Worm (Caenorhabditis elegans): ENCODE measurements around the gene R13D11.1.

The R13D11.1 gene

DNA sequence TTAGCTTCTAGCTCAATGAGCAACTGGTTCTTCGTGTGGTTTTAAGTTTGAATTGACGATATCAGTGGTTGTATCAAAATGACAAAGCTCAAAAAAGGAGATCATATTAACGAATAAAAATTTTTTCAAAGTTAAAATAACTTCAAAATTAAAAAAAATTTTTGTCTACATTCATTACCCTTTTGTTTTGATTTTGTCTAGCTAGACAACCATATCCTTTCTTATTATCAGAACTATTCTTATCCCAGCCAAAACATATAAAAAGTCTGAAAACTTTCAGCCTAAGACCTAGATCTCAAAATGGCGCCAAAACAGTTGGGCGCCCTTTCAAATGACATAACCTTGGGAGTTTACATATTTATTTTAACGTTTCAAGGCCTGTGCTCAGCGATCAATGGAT, at the start of gene R13D11.1:
TSS of gene R13D11.1 (plus strand) at position 301 of the 400 bp plus-strand sequence.
- TF ChIP-seq unc-62 (GFP tag; optimal IDR thresholded peaks at IDR 0.05 in 1 of 2), result no peak
- no peak for TF ChIP-seq unc-62 (tag; optimal IDR thresholded peaks at IDR 0.05)
- TF ChIP-seq dmd-9 (GFP tag; IDR thresholded peaks at IDR 0.05), result no peak
- no peak for TF ChIP-seq egl-27 (tag; optimal IDR thresholded peaks at IDR 0.05)
- TF ChIP-seq nhr-42 (GFP tag; IDR thresholded peaks at IDR 0.05), result no peak
- no peak for TF ChIP-seq pqm-1 (tag; optimal IDR thresholded peaks at IDR 0.05)
- TF ChIP-seq lin-38 (GFP tag; IDR thresholded peaks at IDR 0.05), result no peak
- no peak for TF ChIP-seq Y105C5A.15 (GFP tag; IDR thresholded peaks at IDR 0.05)
- no peak for TF ChIP-seq Y48G9A.11 (GFP tag; IDR thresholded peaks at IDR 0.05)
- no peak for TF ChIP-seq zfp-3 (GFP tag; conservative IDR thresholded peaks at IDR 0.05)
- no peak for TF ChIP-seq aly-2 (tag; optimal IDR thresholded peaks at IDR 0.05)
- TF ChIP-seq cey-2 (tag; optimal IDR thresholded peaks at IDR 0.05; ENCODE audit: borderline replicate concordance, insufficient read depth), result no peak
- no peak for TF ChIP-seq unc-130 (GFP tag; optimal IDR thresholded peaks at IDR 0.05)
- TF ChIP-seq hif-1 (tag; optimal IDR thresholded peaks at IDR 0.05), result no peak
- no peak for TF ChIP-seq lim-7 (GFP tag; IDR thresholded peaks at IDR 0.05)
- TF ChIP-seq skn-1 (tag; optimal IDR thresholded peaks at IDR 0.05), result no peak
- TF ChIP-seq T20F7.1 (GFP tag; optimal IDR thresholded peaks at IDR 0.05), result no peak
- TF ChIP-seq ZK337.2 (GFP tag; IDR thresholded peaks at IDR 0.05), result no peak
- TF ChIP-seq nhr-28 (tag; optimal IDR thresholded peaks at IDR 0.05), result no peak

DNA sequence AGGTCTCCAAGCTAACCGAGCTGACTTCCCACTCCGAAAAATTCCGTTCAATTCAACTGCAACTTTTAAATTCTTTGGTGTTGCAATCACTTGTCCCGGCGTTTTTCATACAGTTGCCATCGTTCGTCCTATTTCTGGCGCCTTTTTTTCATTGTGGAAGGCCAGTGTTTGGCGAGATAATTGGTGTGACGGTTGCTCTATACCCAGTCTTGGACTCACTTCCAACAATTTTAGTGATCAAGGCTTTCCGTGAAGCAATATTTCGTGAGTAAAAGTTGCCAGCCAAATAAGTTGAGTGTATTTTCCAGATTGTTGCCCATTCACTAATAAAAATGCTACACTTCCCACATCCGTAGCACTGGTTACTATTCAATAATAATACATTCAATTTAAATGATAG, 45.1 kb upstream of the R13D11.1 start:
- TF ChIP-seq unc-62 (GFP tag; optimal IDR thresholded peaks at IDR 0.05 in 1 of 2), result peak in 1 of 2 experiments; percentile 91
- TF ChIP-seq unc-62 (tag; optimal IDR thresholded peaks at IDR 0.05), result no peak
- TF ChIP-seq mdt-29 (GFP tag; IDR thresholded peaks at IDR 0.05), result no peak

DNA sequence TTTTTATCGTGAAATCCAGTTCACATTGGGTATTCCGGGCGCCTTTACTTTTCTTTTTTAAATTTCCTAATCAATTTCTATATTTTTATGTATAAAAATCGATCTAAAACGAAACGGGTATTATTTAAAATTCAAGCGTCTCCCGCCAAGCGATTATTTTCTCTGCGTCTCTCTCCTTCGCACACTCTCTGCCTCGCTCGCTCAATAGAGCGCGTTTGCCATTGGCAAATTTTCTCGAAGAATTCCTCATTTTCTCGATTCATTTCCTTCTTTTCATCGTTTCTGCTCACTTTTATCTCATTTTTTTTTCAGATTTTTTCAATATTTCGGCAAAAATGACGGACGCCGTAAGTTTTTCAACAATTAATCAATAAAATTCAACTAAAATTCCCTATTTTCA, 44.0 kb upstream of the R13D11.1 start, which contains the start of gene sti-1:
TSS of gene sti-1 (plus strand) at position 263 of the 400 bp plus-strand sequence.
- no peak for TF ChIP-seq D1046.2 (GFP tag; IDR thresholded peaks at IDR 0.05)
- TF ChIP-seq ceh-44 (GFP tag; IDR thresholded peaks at IDR 0.05), result no peak
- peak in 1 of 2 experiments; percentile 54 for TF ChIP-seq mdl-1 (tag; optimal IDR thresholded peaks at IDR 0.05)
- TF ChIP-seq zag-1 (tag; optimal IDR thresholded peaks at IDR 0.05), result no peak
- no peak for TF ChIP-seq nhr-41 (GFP tag; IDR thresholded peaks at IDR 0.05)
- TF ChIP-seq unc-130 (GFP tag; optimal IDR thresholded peaks at IDR 0.05), result no peak
- TF ChIP-seq Y105C5A.15 (GFP tag; IDR thresholded peaks at IDR 0.05), result no peak
- no peak for TF ChIP-seq Y48G9A.11 (GFP tag; IDR thresholded peaks at IDR 0.05)
- peak; percentile 69; the same call in 1 of the 2 replicates for TF ChIP-seq nhr-42 (GFP tag; IDR thresholded peaks at IDR 0.05)
- peak; percentile 67 for TF ChIP-seq nhr-6 (tag; optimal IDR thresholded peaks at IDR 0.05)
- no peak for TF ChIP-seq arid-1 (GFP tag; conservative IDR thresholded peaks at IDR 0.05)
- no peak for TF ChIP-seq snpc-1.2 (GFP tag; IDR thresholded peaks at IDR 0.05)
- TF ChIP-seq fos-1 (tag; optimal IDR thresholded peaks at IDR 0.05), result no peak
- peak; percentile 79 for TF ChIP-seq ztf-7 (tag; optimal IDR thresholded peaks at IDR 0.05)
- peak; percentile 69 for TF ChIP-seq nhr-25 (tag; optimal IDR thresholded peaks at IDR 0.05; ENCODE audit: borderline replicate concordance, insufficient read depth)
- TF ChIP-seq snpc-4 (tag; optimal IDR thresholded peaks at IDR 0.05), result no peak
- TF ChIP-seq hif-1 (tag; optimal IDR thresholded peaks at IDR 0.05), result peak in 1 of 2 experiments; percentile 41
- TF ChIP-seq spr-3 (GFP tag; optimal IDR thresholded peaks at IDR 0.05), result no peak
- no peak for TF ChIP-seq madf-9 (GFP tag; conservative IDR thresholded peaks at IDR 0.05)
- TF ChIP-seq lin-1 (GFP tag; IDR thresholded peaks at IDR 0.05), result no peak
- TF ChIP-seq egl-43 (GFP tag; IDR thresholded peaks at IDR 0.05), result no peak
- peak; percentile 81 for TF ChIP-seq duxl-1 (tag; optimal IDR thresholded peaks at IDR 0.05; ENCODE audit: poor library complexity)
- no peak for TF ChIP-seq ama-1 (optimal IDR thresholded peaks at IDR 0.05)
- peak; percentile 89 for TF ChIP-seq mes-2 (tag; optimal IDR thresholded peaks at IDR 0.05; ENCODE audit: poor library complexity, severe bottlenecking)
- peak; percentile 63; the same call in 1 of the 2 replicates for TF ChIP-seq pha-4 (GFP tag; IDR thresholded peaks at IDR 0.05)
- TF ChIP-seq pha-4 (tag; optimal IDR thresholded peaks at IDR 0.05), result peak; percentile 52
- TF ChIP-seq daf-19 (GFP tag; conservative IDR thresholded peaks at IDR 0.05), result no peak
- TF ChIP-seq nhr-77 (tag; optimal IDR thresholded peaks at IDR 0.05), result peak; percentile 95
- TF ChIP-seq Y5F2A.4 (GFP tag; optimal IDR thresholded peaks at IDR 0.05), result no peak
- TF ChIP-seq mxl-3 (GFP tag; optimal IDR thresholded peaks at IDR 0.05), result no peak
- no peak for TF ChIP-seq ceh-62 (tag; optimal IDR thresholded peaks at IDR 0.05)
- no peak for TF ChIP-seq vab-7 (GFP tag; IDR thresholded peaks at IDR 0.05)
- TF ChIP-seq egl-27 (tag; optimal IDR thresholded peaks at IDR 0.05), result no peak
- peak; percentile 51 for TF ChIP-seq lin-15B (tag; optimal IDR thresholded peaks at IDR 0.05)

Measured in whole organism, L4 larva.